Fruit fly (Drosophila melanogaster) S2 (cell line): ENCODE measurements around the gene CG11695.

Experiments used
- CG8478 ChIP-seq: fragments of >200 bp; optimal IDR thresholded peaks from 2 replicates; lab custom pipeline; 2018
- CTCF ChIP-seq, 2 experiments: fragments of >200 bp; optimal IDR thresholded peaks; 2 replicates each; lab custom pipeline; 2018

dm6 chrX:11548701-11549100 lies 28.0 kb upstream of the CG11695 start:
- TF ChIP-seq CG8478: no peak
- no peak for TF ChIP-seq CTCF (optimal IDR thresholded peaks at IDR 0.05; lab: Kevin White, UChicago)
